Fruit fly (Drosophila melanogaster) S2 (cell line): Measurements from ENCODE around the gene CG7083.

Experiments
- CG8478 ChIP-seq: fragments of >200 bp; optimal IDR thresholded peaks from 2 replicates; lab custom pipeline; 2018
- CTCF ChIP-seq, 2 experiments: fragments of >200 bp; optimal IDR thresholded peaks; 2 replicates each; lab custom pipeline; 2018

dm6 chr3L:8391240-8391639, 50.7 kb downstream of the CG7083 start, which contains the start of gene Jon66Ci:
- TF ChIP-seq CG8478 (no peak), CTCF (optimal IDR thresholded peaks at IDR 0.05; lab: Kevin White, UChicago) (no peak)
